Worm (Caenorhabditis elegans) whole organism, L2 larva: ENCODE data around the gene F37H8.5.

ENCODE experiments used
- ceh-16 ChIP-seq: fragments of 150-350 bp; optimal IDR thresholded peaks from 2 replicates; lab custom pipeline; 2014; ENCODE audit warnings: missing biosample characterization, missing genetic modification characterization
- ceh-82 ChIP-seq: fragments of 150-350 bp; optimal IDR thresholded peaks from 2 replicates; lab custom pipeline; 2014; ENCODE audit warnings: missing biosample characterization, missing genetic modification characterization
- fos-1 ChIP-seq: fragments of 150-350 bp; optimal IDR thresholded peaks from 2 replicates; lab custom pipeline; 2014; ENCODE audit warnings: missing biosample characterization, missing genetic modification characterization
- lin-11 ChIP-seq: fragments of 150-350 bp; sonication (generic microtip); optimal IDR thresholded peaks from 2 replicates; lab custom pipeline; 2014; ENCODE audit warnings: missing biosample characterization, missing genetic modification characterization, inconsistent platforms, mixed read lengths
- lin-13 ChIP-seq: fragments of 150-350 bp; optimal IDR thresholded peaks from 2 replicates; lab custom pipeline; 2014; ENCODE audit warnings: missing biosample characterization, missing genetic modification reagents, missing genetic modification characterization
- lin-39 ChIP-seq: fragments of 150-350 bp; optimal IDR thresholded peaks from 2 replicates; lab custom pipeline; 2014; ENCODE audit warnings: missing biosample characterization, missing genetic modification reagents, missing genetic modification characterization
- lsy-2 ChIP-seq, 2 experiments: fragments of 150-350 bp in 1 of 2; sonication (generic microtip) in 1 of 2; optimal IDR thresholded peaks; 2 replicates each; lab custom pipeline; 2014 to 2017; ENCODE audit warnings: missing biosample characterization in 2 of 2, missing genetic modification characterization in 2 of 2
- mab-5 ChIP-seq: fragments of 150-350 bp; optimal IDR thresholded peaks from 2 replicates; lab custom pipeline; 2014; ENCODE audit warnings: missing biosample characterization, missing genetic modification characterization
- mdl-1 ChIP-seq, 2 experiments: fragments of 150-350 bp in 1 of 2; sonication (generic microtip) in 1 of 2; optimal IDR thresholded peaks; 2 replicates each; lab custom pipeline; 2017; ENCODE audit warnings: missing biosample characterization in 2 of 2, missing genetic modification characterization in 2 of 2
- nhr-237 ChIP-seq: fragments of 150-350 bp; optimal IDR thresholded peaks from 2 replicates; lab custom pipeline; 2014; ENCODE audit warnings: missing biosample characterization, missing genetic modification characterization
- snpc-4 ChIP-seq: fragments of 150-350 bp; optimal IDR thresholded peaks from 2 replicates; lab custom pipeline; 2014; ENCODE audit warnings: missing biosample characterization, missing genetic modification characterization
- unc-55 ChIP-seq: fragments of 150-350 bp; sonication (generic microtip); optimal IDR thresholded peaks from 3 replicates; lab custom pipeline; 2014; ENCODE audit warnings: missing biosample characterization, missing genetic modification reagents, missing genetic modification characterization
- unc-62 ChIP-seq: fragments of 150-350 bp; optimal IDR thresholded peaks from 2 replicates; lab custom pipeline; 2014; ENCODE audit warnings: missing biosample characterization, missing genetic modification reagents, missing genetic modification characterization
- ztf-11 ChIP-seq: sonication (generic microtip); optimal IDR thresholded peaks from 2 replicates; lab custom pipeline; 2017; ENCODE audit warnings: missing biosample characterization, missing genetic modification characterization

DNA sequence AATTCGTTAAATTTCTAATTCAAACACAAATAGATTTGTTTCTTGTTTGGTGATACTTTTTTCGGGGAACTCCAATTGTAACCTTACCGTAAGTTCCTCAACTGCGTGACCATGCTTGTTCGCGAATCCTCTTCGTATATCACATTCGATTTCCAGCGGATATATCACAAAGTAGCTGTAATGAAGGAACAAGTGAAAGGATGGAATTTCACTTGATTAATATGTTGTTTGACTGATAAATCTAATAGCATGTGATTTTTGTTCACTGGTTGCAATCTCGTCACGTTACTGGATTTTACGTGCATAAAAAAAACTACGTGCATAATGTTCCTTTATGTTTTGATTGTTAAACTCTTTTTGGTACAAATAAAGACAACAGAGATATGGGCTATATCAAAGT, 26.3 kb upstream of the F37H8.5 start:
- TF ChIP-seq lin-13 (GFP tag; lab: Kevin White, UChicago): no peak
- no peak for TF ChIP-seq ztf-11
- TF ChIP-seq ceh-82 (tag; lab: Kevin White, UChicago): no peak
- TF ChIP-seq fos-1 (tag; lab: Kevin White, UChicago): no peak
- TF ChIP-seq mdl-1 (tag; optimal IDR thresholded peaks at IDR 0.05; lab: Kevin White, UChicago): no peak
- no peak for TF ChIP-seq ceh-16 (tag; lab: Kevin White, UChicago)
- TF ChIP-seq unc-55 (GFP tag; lab: Kevin White, UChicago): no peak
- no peak for TF ChIP-seq nhr-237 (tag; lab: Kevin White, UChicago)
- no peak for TF ChIP-seq lin-39 (tag; lab: Kevin White, UChicago)
- TF ChIP-seq snpc-4 (tag; lab: Kevin White, UChicago): no peak
- no peak for TF ChIP-seq mab-5 (tag; lab: Kevin White, UChicago)
- no peak for TF ChIP-seq lsy-2 (tag; optimal IDR thresholded peaks at IDR 0.05; lab: Kevin White, UChicago)
- TF ChIP-seq unc-62 (GFP tag; lab: Kevin White, UChicago): no peak
- no peak for TF ChIP-seq lin-11 (tag; lab: Kevin White, UChicago)
